Worm (Caenorhabditis elegans) whole organism, young adult: ENCODE results near the gene fipp-1.
A peak's percentile ranks its signal among the peaks of the same experiment; 100 is the strongest.

Source experiments
- B0035.1 ChIP-seq: sonication (generic microtip); optimal IDR thresholded peaks from 2 replicates; lab custom pipeline; 2016; ENCODE audit warnings: missing genetic modification characterization, mild to moderate bottlenecking, missing compliant biosample characterization, missing genotype, missing genetic modification reagents
- B0336.3 ChIP-seq: fragments of 200-800 bp; sonication (Bioruptor generic); IDR thresholded peaks from 2 replicates; pipeline ENCODE4 v1.3.6; 2022; ENCODE audit warnings: missing genetic modification characterization, missing compliant biosample characterization
- D2030.7 ChIP-seq: fragments of 200-800 bp; sonication (Bioruptor generic); IDR thresholded peaks from 2 replicates; pipeline ENCODE4 v1.3.6; 2022; ENCODE audit warnings: missing genetic modification reagents, missing genetic modification characterization, missing compliant biosample characterization
- F23B12.7 ChIP-seq: sonication (generic microtip); optimal IDR thresholded peaks from 2 replicates; lab custom pipeline; 2017; ENCODE audit warnings: missing genetic modification characterization, mild to moderate bottlenecking, missing compliant biosample characterization, antibody characterized with exemption, moderate library complexity; ENCODE audit not compliant: insufficient read depth
- F33H1.4 ChIP-seq: fragments of 200-800 bp; sonication (Bioruptor generic); IDR thresholded peaks from 2 replicates; pipeline ENCODE4 v1.3.6; 2022; ENCODE audit warnings: missing genetic modification reagents, missing genetic modification characterization, missing compliant biosample characterization
- F37B4.10 ChIP-seq: fragments of 200-800 bp; sonication (Bioruptor generic); IDR thresholded peaks from 2 replicates; pipeline ENCODE4 v1.3.6; 2022; ENCODE audit warnings: missing genetic modification characterization, missing compliant biosample characterization
- F52B5.7 ChIP-seq: sonication (generic microtip); optimal IDR thresholded peaks from 2 replicates; lab custom pipeline; 2016; ENCODE audit warnings: mild to moderate bottlenecking, missing genetic modification characterization, missing compliant biosample characterization
- T26A5.8 ChIP-seq: sonication (generic microtip); optimal IDR thresholded peaks from 2 replicates; lab custom pipeline; 2016; ENCODE audit warnings: missing genetic modification characterization, missing compliant biosample characterization
- akir-1 ChIP-seq: fragments of 200-800 bp; sonication (Bioruptor generic); optimal IDR thresholded peaks from 2 replicates; lab custom pipeline; 2018; ENCODE audit warnings: mild to moderate bottlenecking, missing genetic modification characterization, moderate library complexity, missing compliant biosample characterization
- aptf-2 ChIP-seq: fragments of 200-800 bp; sonication (Bioruptor generic); conservative IDR thresholded peaks from 2 replicates; pipeline ENCODE4 v1.3.6; 2022; ENCODE audit warnings: missing genetic modification reagents, missing genetic modification characterization, missing compliant biosample characterization
- athp-1 ChIP-seq: sonication (generic microtip); optimal IDR thresholded peaks from 2 replicates; lab custom pipeline; 2017; ENCODE audit warnings: mild to moderate bottlenecking, missing genetic modification characterization, missing compliant biosample characterization
- attf-3 ChIP-seq: fragments of 200-800 bp; sonication (Bioruptor generic); conservative IDR thresholded peaks from 2 replicates; pipeline ENCODE4 v1.3.6; 2022; ENCODE audit warnings: missing genetic modification reagents, missing genetic modification characterization, missing compliant biosample characterization
- ccch-3 ChIP-seq: fragments of 200-800 bp; sonication (Bioruptor generic); optimal IDR thresholded peaks from 2 replicates; lab custom pipeline; 2018; ENCODE audit warnings: mild to moderate bottlenecking, missing genetic modification characterization, missing compliant biosample characterization
- cebp-1 ChIP-seq, 2 experiments: fragments of 200-800 bp in 1 of 2; sonication (Bioruptor generic) in 1 of 2; sonication (generic microtip) in 1 of 2; IDR thresholded peaks in 1 of 2; optimal IDR thresholded peaks in 1 of 2; 2 replicates each; pipeline versions ENCODE4 v1.3.6 to Lab custom; 2017 to 2022; ENCODE audit warnings: missing compliant biosample characterization in 2 of 2, missing genetic modification characterization in 2 of 2, mild to moderate bottlenecking in 1 of 2, missing genetic modification reagents in 1 of 2, moderate library complexity in 1 of 2
- ceh-91 ChIP-seq: fragments of 200-800 bp; sonication (Bioruptor generic); IDR thresholded peaks from 2 replicates; pipeline ENCODE4 v1.3.6; 2022; ENCODE audit warnings: missing genetic modification reagents, missing genetic modification characterization, missing compliant biosample characterization
- die-1 ChIP-seq: sonication (generic microtip); optimal IDR thresholded peaks from 2 replicates; lab custom pipeline; 2016; ENCODE audit warnings: missing genotype, mild to moderate bottlenecking, missing genetic modification characterization, missing compliant biosample characterization
- dox-1 ChIP-seq: fragments of 200-800 bp; sonication (Bioruptor generic); IDR thresholded peaks from 2 replicates; pipeline ENCODE4 v1.3.6; 2022; ENCODE audit warnings: missing genetic modification reagents, missing genetic modification characterization, missing compliant biosample characterization
- dpl-1 ChIP-seq: fragments of 150-350 bp; optimal IDR thresholded peaks from 2 replicates; lab custom pipeline; 2014; ENCODE audit warnings: missing biosample characterization, missing genetic modification reagents, missing genetic modification characterization
- efl-1 ChIP-seq: fragments of 150-350 bp; optimal IDR thresholded peaks from 2 replicates; lab custom pipeline; 2014; ENCODE audit warnings: missing biosample characterization, missing genetic modification reagents, missing genetic modification characterization
- ekl-4 ChIP-seq: fragments of 200-800 bp; sonication (Bioruptor generic); IDR thresholded peaks from 2 replicates; pipeline ENCODE4 v1.3.6; 2022; ENCODE audit warnings: missing genetic modification reagents, missing genetic modification characterization, missing compliant biosample characterization
- ets-4 ChIP-seq: fragments of 200-800 bp; sonication (Bioruptor generic); optimal IDR thresholded peaks from 2 replicates; lab custom pipeline; 2018; ENCODE audit warnings: mild to moderate bottlenecking, missing genetic modification characterization, missing compliant biosample characterization
- hlh-12 ChIP-seq: sonication (generic microtip); optimal IDR thresholded peaks from 2 replicates; lab custom pipeline; 2016; ENCODE audit warnings: missing genetic modification characterization, missing compliant biosample characterization
- hlh-26 ChIP-seq: fragments of 200-800 bp; sonication (Bioruptor generic); conservative IDR thresholded peaks from 2 replicates; pipeline ENCODE4 v1.3.6; 2022; ENCODE audit warnings: missing genetic modification reagents, missing genetic modification characterization, missing compliant biosample characterization
- hmg-1.2 ChIP-seq: fragments of 200-800 bp; sonication (Bioruptor generic); IDR thresholded peaks from 2 replicates; pipeline ENCODE4 v1.3.6; 2022; ENCODE audit warnings: missing genetic modification reagents, missing genetic modification characterization, missing compliant biosample characterization
- lag-1 ChIP-seq: fragments of 200-800 bp; sonication (Bioruptor generic); IDR thresholded peaks from 2 replicates; pipeline ENCODE4 v1.3.6; 2022; ENCODE audit warnings: missing genetic modification reagents, missing genetic modification characterization, missing compliant biosample characterization
- lin-35 ChIP-seq, 3 experiments: fragments of 150-350 bp in 2 of 3; sonication (generic microtip) in 1 of 3; optimal IDR thresholded peaks; 2 replicates each; lab custom pipeline; 2014 to 2018; ENCODE audit warnings: missing biosample characterization in 3 of 3, missing genetic modification characterization in 3 of 3, missing genetic modification reagents in 3 of 3
- lin-54 ChIP-seq: fragments of 200-800 bp; sonication (Bioruptor generic); optimal IDR thresholded peaks from 2 replicates; lab custom pipeline; 2018; ENCODE audit warnings: mild to moderate bottlenecking, missing genetic modification characterization, missing compliant biosample characterization
- lsl-1 ChIP-seq: fragments of 200-800 bp; sonication (Bioruptor generic); optimal IDR thresholded peaks from 2 replicates; lab custom pipeline; 2018; ENCODE audit warnings: mild to moderate bottlenecking, missing genetic modification characterization, moderate library complexity, missing compliant biosample characterization
- madf-3 ChIP-seq: fragments of 200-800 bp; sonication (Bioruptor generic); IDR thresholded peaks from 2 replicates; pipeline ENCODE4 v1.3.6; 2022; ENCODE audit warnings: missing genetic modification reagents, missing genetic modification characterization, missing compliant biosample characterization
- madf-6 ChIP-seq: fragments of 200-800 bp; sonication (Bioruptor generic); IDR thresholded peaks from 2 replicates; pipeline ENCODE4 v1.3.6; 2022; ENCODE audit warnings: missing genetic modification reagents, missing genetic modification characterization, missing compliant biosample characterization
- madf-8 ChIP-seq: fragments of 200-800 bp; sonication (Bioruptor generic); conservative IDR thresholded peaks from 2 replicates; pipeline ENCODE4 v1.3.6; 2022; ENCODE audit warnings: missing genetic modification reagents, missing genetic modification characterization, missing compliant biosample characterization
- mcd-1 ChIP-seq: fragments of 200-800 bp; sonication (Bioruptor generic); IDR thresholded peaks from 2 replicates; pipeline ENCODE4 v1.3.6; 2022; ENCODE audit warnings: missing genetic modification reagents, missing genetic modification characterization, missing compliant biosample characterization
- mel-28 ChIP-seq: sonication (generic microtip); optimal IDR thresholded peaks from 2 replicates; lab custom pipeline; 2016; ENCODE audit warnings: borderline replicate concordance, mild to moderate bottlenecking, missing genetic modification characterization, missing compliant biosample characterization
- mes-4 ChIP-seq: sonication (generic microtip); optimal IDR thresholded peaks from 2 replicates; lab custom pipeline; 2016; ENCODE audit warnings: missing genotype, missing genetic modification characterization, missing compliant biosample characterization
- mxl-1 ChIP-seq: sonication (generic microtip); optimal IDR thresholded peaks from 2 replicates; lab custom pipeline; 2016; ENCODE audit warnings: missing genetic modification characterization, missing compliant biosample characterization
- nfya-2 ChIP-seq: fragments of 200-800 bp; sonication (Bioruptor generic); IDR thresholded peaks from 2 replicates; pipeline ENCODE4 v1.3.6; 2022; ENCODE audit warnings: missing genetic modification reagents, missing genetic modification characterization, missing compliant biosample characterization
- nhr-80 ChIP-seq: sonication (generic microtip); optimal IDR thresholded peaks from 2 replicates; lab custom pipeline; 2016; ENCODE audit warnings: missing genetic modification characterization, missing compliant biosample characterization
- rec-8 ChIP-seq, 2 experiments: sonication (generic microtip); optimal IDR thresholded peaks; 2 replicates each; lab custom pipeline; 2016; ENCODE audit warnings: mild to moderate bottlenecking in 2 of 2, missing genetic modification characterization in 2 of 2, missing genetic modification reagents in 2 of 2, missing genotype in 2 of 2, missing biosample characterization in 1 of 2, missing compliant biosample characterization in 1 of 2, moderate library complexity in 1 of 2
- repo-1 ChIP-seq: sonication (generic microtip); optimal IDR thresholded peaks from 2 replicates; lab custom pipeline; 2017; ENCODE audit warnings: mild to moderate bottlenecking, missing genetic modification characterization, missing compliant biosample characterization
- snpc-3.4 ChIP-seq: sonication (generic microtip); optimal IDR thresholded peaks from 2 replicates; lab custom pipeline; 2017; ENCODE audit warnings: missing genetic modification characterization, mild to moderate bottlenecking, missing compliant biosample characterization, antibody characterized with exemption, moderate library complexity, missing genotype, missing genetic modification reagents
- tlf-1 ChIP-seq: fragments of 200-800 bp; sonication (Bioruptor generic); optimal IDR thresholded peaks from 2 replicates; lab custom pipeline; 2018; ENCODE audit warnings: mild to moderate bottlenecking, missing genetic modification characterization, missing compliant biosample characterization
- unc-62 ChIP-seq: fragments of 150-350 bp; optimal IDR thresholded peaks from 2 replicates; lab custom pipeline; 2014; ENCODE audit warnings: missing biosample characterization, missing genetic modification reagents, missing genetic modification characterization
- xnd-1 ChIP-seq: sonication (generic microtip); optimal IDR thresholded peaks from 2 replicates; lab custom pipeline; 2016; ENCODE audit warnings: missing genotype, missing genetic modification reagents, missing genetic modification characterization, missing compliant biosample characterization

Gene fipp-1

ce11 chrV:4371309-4371933, at the start of gene fipp-1, which contains the start of gene gmpr-1:
Gene fipp-1, plus strand, starts transcription at chrV:4371807.
Gene gmpr-1, minus strand, starts transcription at chrV:4371383.
- TF ChIP-seq lin-35 (GFP tag; optimal IDR thresholded peaks at IDR 0.05; lab: Kevin White, UChicago) (peak in 1 of 3 experiments; percentile 55), hlh-12 (tag; lab: Kevin White, UChicago) (no peak), die-1 (tag; lab: Kevin White, UChicago) (no peak), xnd-1 (peak; percentile 74), madf-8 (GFP tag; lab: Robert Waterston, UW) (peak; percentile 85), D2030.7 (peak; percentile 58; the same call in 1 of the 2 replicates), ekl-4 (GFP tag; lab: Robert Waterston, UW) (no peak), rec-8 (tag; optimal IDR thresholded peaks at IDR 0.05; lab: Kevin White, UChicago) (no peak), snpc-3.4 (tag; lab: Kevin White, UChicago) (peak; percentile 17), mes-4 (tag; lab: Kevin White, UChicago) (no peak), attf-3 (GFP tag; lab: Robert Waterston, UW) (peak; percentile 97), repo-1 (tag; lab: Kevin White, UChicago) (no peak), nfya-2 (GFP tag; lab: Robert Waterston, UW) (no peak), F23B12.7 (peak; percentile 10), ceh-91 (GFP tag; lab: Robert Waterston, UW) (peak; percentile 60; the same call in 1 of the 2 replicates), nhr-80 (tag; lab: Kevin White, UChicago) (peak; percentile 47), mxl-1 (tag; lab: Kevin White, UChicago) (no peak), dox-1 (GFP tag; lab: Robert Waterston, UW) (0 out of 2 replicates have a peak, but pooled peaks have one; percentile 42), B0336.3 (GFP tag; lab: Robert Waterston, UW) (no peak), akir-1 (GFP tag; lab: Kevin White, UChicago) (no peak), F37B4.10 (GFP tag; lab: Robert Waterston, UW) (no peak), mel-28 (tag; lab: Kevin White, UChicago) (no peak), lin-54 (GFP tag; lab: Kevin White, UChicago) (peak; percentile 32), lag-1 (GFP tag; lab: Robert Waterston, UW) (no peak), efl-1 (GFP tag; lab: Kevin White, UChicago) (peak; percentile 85), tlf-1 (GFP tag; lab: Kevin White, UChicago) (peak; percentile 36), athp-1 (peak; percentile 10), madf-6 (GFP tag; lab: Robert Waterston, UW) (peak; percentile 89), lsl-1 (GFP tag; lab: Kevin White, UChicago) (peak; percentile 63), unc-62 (GFP tag; lab: Kevin White, UChicago) (no peak), hlh-26 (GFP tag; lab: Robert Waterston, UW) (no peak), T26A5.8 (tag; lab: Kevin White, UChicago) (no peak), ets-4 (GFP tag; lab: Kevin White, UChicago) (no peak), cebp-1 (GFP tag; IDR thresholded peaks at IDR 0.05; lab: Robert Waterston, UW) (no peak), cebp-1 (tag; optimal IDR thresholded peaks at IDR 0.05; lab: Kevin White, UChicago) (peak; percentile 16), F33H1.4 (GFP tag; lab: Robert Waterston, UW) (peak; percentile 46), B0035.1 (no peak), F52B5.7 (tag; lab: Kevin White, UChicago) (no peak), hmg-1.2 (peak; percentile 99), dpl-1 (GFP tag; lab: Kevin White, UChicago) (peak; percentile 58), mcd-1 (peak; percentile 53; the same call in 1 of the 2 replicates), ccch-3 (GFP tag; lab: Kevin White, UChicago) (no peak), aptf-2 (no peak), madf-3 (GFP tag; lab: Robert Waterston, UW) (no peak)
- TF ChIP-seq, all 124 proteins: peak for 21
